Fruit fly (Drosophila melanogaster) whole organism, embryonic: Measurements from ENCODE around the gene Plzf.
A peak's percentile ranks its signal among the peaks of the same experiment; 100 is the strongest.

Source experiments
- ATbp ChIP-seq: fragments of 200-800 bp; sonication (Bioruptor generic); optimal IDR thresholded peaks from 2 replicates; lab custom pipeline; 2017; ENCODE audit warnings: missing biosample characterization, mild to moderate bottlenecking, missing genetic modification characterization, missing genetic modification reagents
- Bgb ChIP-seq: fragments of 200-800 bp; sonication (Bioruptor generic); IDR thresholded peaks from 2 replicates; pipeline ENCODE4 v1.3.6; 2022; ENCODE audit warnings: missing biosample characterization, missing genetic modification characterization; ENCODE audit not compliant: partially characterized antibody
- CG10209 ChIP-seq: fragments of 200-800 bp; sonication (Bioruptor generic); optimal IDR thresholded peaks from 3 replicates; lab custom pipeline; 2017; ENCODE audit warnings: missing biosample characterization, mild to moderate bottlenecking, missing genetic modification characterization, missing genetic modification reagents
- CG10267 ChIP-seq: fragments of 200-800 bp; sonication (Bioruptor generic); optimal IDR thresholded peaks from 2 replicates; lab custom pipeline; 2018; ENCODE audit warnings: missing biosample characterization, mild to moderate bottlenecking, missing genetic modification characterization, moderate library complexity
- CG11504 ChIP-seq: fragments of 200-800 bp; sonication (Bioruptor generic); optimal IDR thresholded peaks from 3 replicates; lab custom pipeline; 2019; ENCODE audit warnings: missing biosample characterization, mild to moderate bottlenecking, missing genetic modification characterization, moderate library complexity
- CG12104 ChIP-seq: fragments of 200-800 bp; sonication (Bioruptor generic); optimal IDR thresholded peaks from 3 replicates; lab custom pipeline; 2016; ENCODE audit warnings: missing biosample characterization, missing genetic modification characterization
- CG13424 ChIP-seq: fragments of 200-800 bp; sonication (Bioruptor generic); optimal IDR thresholded peaks from 2 replicates; lab custom pipeline; 2019; ENCODE audit warnings: missing biosample characterization, mild to moderate bottlenecking, missing genetic modification characterization, moderate library complexity
- CG13894 ChIP-seq: fragments of 200-800 bp; sonication (Bioruptor generic); optimal IDR thresholded peaks from 3 replicates; lab custom pipeline; 2018; ENCODE audit warnings: missing biosample characterization, mild to moderate bottlenecking, missing genetic modification characterization, moderate library complexity
- CG14860 ChIP-seq: fragments of 200-800 bp; sonication (Bioruptor generic); IDR thresholded peaks from 3 replicates; pipeline ENCODE4 v1.3.6; 2022; ENCODE audit warnings: missing biosample characterization, missing genetic modification characterization; ENCODE audit not compliant: partially characterized antibody
- CG15011 ChIP-seq: fragments of 200-800 bp; sonication (Bioruptor generic); optimal IDR thresholded peaks from 3 replicates; lab custom pipeline; 2018; ENCODE audit warnings: missing biosample characterization, mild to moderate bottlenecking, missing genetic modification characterization
- CG15601 ChIP-seq: fragments of 200-800 bp; sonication (Bioruptor generic); optimal IDR thresholded peaks from 3 replicates; lab custom pipeline; 2019; ENCODE audit warnings: missing biosample characterization, mild to moderate bottlenecking, missing genetic modification characterization, moderate library complexity
- CG17328 ChIP-seq: fragments of 200-800 bp; sonication (Bioruptor generic); IDR thresholded peaks from 2 replicates; pipeline ENCODE4 v1.3.6; 2022; ENCODE audit warnings: missing biosample characterization, missing genetic modification characterization
- CG2116 ChIP-seq: fragments of 200-800 bp; sonication (Bioruptor generic); optimal IDR thresholded peaks from 3 replicates; lab custom pipeline; 2018; ENCODE audit warnings: missing biosample characterization, mild to moderate bottlenecking, missing genetic modification characterization
- CG31388 ChIP-seq: fragments of 200-800 bp; sonication (Bioruptor generic); optimal IDR thresholded peaks from 2 replicates; lab custom pipeline; 2016; ENCODE audit warnings: missing biosample characterization, missing genetic modification characterization
- CG32532 ChIP-seq: fragments of 200-800 bp; sonication (Bioruptor generic); IDR thresholded peaks from 2 replicates; pipeline ENCODE4 v1.3.6; 2022; ENCODE audit warnings: missing biosample characterization, missing genetic modification characterization
- CG32772 ChIP-seq: fragments of 200-800 bp; sonication (Bioruptor generic); IDR thresholded peaks from 2 replicates; pipeline ENCODE4 v1.3.6; 2022; ENCODE audit warnings: missing biosample characterization, missing genetic modification characterization
- CG3995 ChIP-seq: fragments of 200-800 bp; sonication (Bioruptor generic); optimal IDR thresholded peaks from 3 replicates; lab custom pipeline; 2016; ENCODE audit warnings: missing biosample characterization, missing genetic modification characterization
- CG43689 ChIP-seq: fragments of 200-800 bp; sonication (Bioruptor generic); IDR thresholded peaks from 2 replicates; pipeline ENCODE4 v1.3.6; 2022; ENCODE audit warnings: missing biosample characterization, missing genetic modification characterization
- CG4730 ChIP-seq: fragments of 200-800 bp; sonication (Bioruptor generic); IDR thresholded peaks from 2 replicates; pipeline ENCODE4 v1.3.6; 2022; ENCODE audit warnings: missing biosample characterization, missing genetic modification characterization
- CG6254 ChIP-seq: fragments of 200-800 bp; sonication (Bioruptor generic); optimal IDR thresholded peaks from 3 replicates; lab custom pipeline; 2017; ENCODE audit warnings: mild to moderate bottlenecking, missing biosample characterization, missing genetic modification reagents, missing genetic modification characterization
- CG7839 ChIP-seq: fragments of 200-800 bp; sonication (Bioruptor generic); optimal IDR thresholded peaks from 3 replicates; lab custom pipeline; 2018; ENCODE audit warnings: missing biosample characterization, mild to moderate bottlenecking, missing genetic modification characterization, moderate library complexity
- CG8924 ChIP-seq: fragments of 200-800 bp; optimal IDR thresholded peaks from 3 replicates; lab custom pipeline; 2019; ENCODE audit warnings: missing biosample characterization, mild to moderate bottlenecking, missing genetic modification characterization, moderate library complexity
- CG9727 ChIP-seq: fragments of 200-800 bp; sonication (Bioruptor generic); optimal IDR thresholded peaks from 3 replicates; lab custom pipeline; 2017; ENCODE audit warnings: missing biosample characterization, mild to moderate bottlenecking, missing genetic modification characterization
- Dll ChIP-seq: fragments of 200-800 bp; sonication (Bioruptor generic); IDR thresholded peaks from 4 replicates; pipeline ENCODE4 v1.3.6; 2022; ENCODE audit warnings: missing biosample characterization, missing genetic modification characterization; ENCODE audit not compliant: partially characterized antibody
- E2f2 ChIP-seq: fragments of 200-800 bp; sonication (Bioruptor generic); IDR thresholded peaks from 2 replicates; pipeline ENCODE4 v1.3.6; 2022; ENCODE audit warnings: missing biosample characterization, missing genetic modification characterization
- Jarid2 ChIP-seq: fragments of 200-800 bp; sonication (Bioruptor generic); optimal IDR thresholded peaks from 3 replicates; lab custom pipeline; 2017; ENCODE audit warnings: mild to moderate bottlenecking, missing biosample characterization, missing genetic modification reagents, missing genetic modification characterization
- Lhr ChIP-seq: fragments of 200-800 bp; sonication (Bioruptor generic); optimal IDR thresholded peaks from 3 replicates; lab custom pipeline; 2017; ENCODE audit warnings: mild to moderate bottlenecking, missing biosample characterization, missing genetic modification reagents, missing genetic modification characterization
- Lim3 ChIP-seq: fragments of 200-800 bp; sonication (Bioruptor generic); IDR thresholded peaks from 2 replicates; pipeline ENCODE4 v1.3.6; 2022; ENCODE audit warnings: missing biosample characterization, missing genetic modification characterization
- Mad ChIP-seq: fragments of 200-800 bp; sonication (Bioruptor generic); optimal IDR thresholded peaks from 2 replicates; lab custom pipeline; 2016; ENCODE audit warnings: missing biosample characterization, missing genetic modification characterization
- Myb ChIP-seq: fragments of 200-800 bp; sonication (Bioruptor generic); optimal IDR thresholded peaks from 2 replicates; lab custom pipeline; 2016; ENCODE audit warnings: missing biosample characterization, missing genetic modification characterization
- Oaz ChIP-seq: fragments of 200-800 bp; sonication (Bioruptor generic); IDR thresholded peaks from 2 replicates; pipeline ENCODE4 v1.3.6; 2022; ENCODE audit warnings: missing biosample characterization, missing genetic modification characterization
- Pdp1 ChIP-seq, 2 experiments: fragments of 200-800 bp; sonication (Bioruptor generic); optimal IDR thresholded peaks; 3 replicates each; lab custom pipeline; 2016; ENCODE audit warnings: missing biosample characterization in 2 of 2, missing genetic modification characterization in 2 of 2, mild to moderate bottlenecking in 1 of 2, moderate library complexity in 1 of 2
- Ptx1 ChIP-seq: fragments of 200-800 bp; sonication (Bioruptor generic); IDR thresholded peaks from 2 replicates; pipeline ENCODE4 v1.3.6; 2022; ENCODE audit warnings: missing biosample characterization, missing genetic modification characterization
- al ChIP-seq: fragments of 200-800 bp; sonication (Bioruptor generic); IDR thresholded peaks from 2 replicates; pipeline ENCODE4 v1.3.6; 2022; ENCODE audit warnings: missing biosample characterization, missing genetic modification characterization
- croc ChIP-seq: fragments of 200-800 bp; sonication (Bioruptor generic); conservative IDR thresholded peaks from 3 replicates; pipeline ENCODE4 v1.3.6; 2022; ENCODE audit warnings: missing biosample characterization, missing genetic modification characterization
- dmrt11E ChIP-seq: fragments of 200-800 bp; sonication (Bioruptor generic); optimal IDR thresholded peaks from 3 replicates; lab custom pipeline; 2018; ENCODE audit warnings: missing biosample characterization, mild to moderate bottlenecking, missing genetic modification characterization, moderate library complexity
- ems ChIP-seq: fragments of 200-800 bp; sonication (Bioruptor generic); optimal IDR thresholded peaks from 3 replicates; lab custom pipeline; 2016; ENCODE audit warnings: missing biosample characterization, missing genetic modification characterization
- esg ChIP-seq: fragments of 200-800 bp; sonication (Bioruptor generic); conservative IDR thresholded peaks from 2 replicates; pipeline ENCODE4 v1.3.6; 2022; ENCODE audit warnings: missing biosample characterization, missing genetic modification characterization
- eyg ChIP-seq: fragments of 200-800 bp; sonication (Bioruptor generic); optimal IDR thresholded peaks from 3 replicates; lab custom pipeline; 2016; ENCODE audit warnings: missing biosample characterization, missing genetic modification characterization
- gfzf ChIP-seq: fragments of 200-800 bp; sonication (Bioruptor generic); optimal IDR thresholded peaks from 2 replicates; lab custom pipeline; 2016; ENCODE audit warnings: missing biosample characterization, mild to moderate bottlenecking, missing genetic modification characterization, moderate library complexity
- inv ChIP-seq: fragments of 200-800 bp; sonication (Bioruptor generic); IDR thresholded peaks from 2 replicates; pipeline ENCODE4 v1.3.6; 2022; ENCODE audit warnings: missing biosample characterization, missing genetic modification characterization; ENCODE audit not compliant: partially characterized antibody
- jing ChIP-seq: fragments of 200-800 bp; sonication (Bioruptor generic); optimal IDR thresholded peaks from 2 replicates; lab custom pipeline; 2018; ENCODE audit warnings: missing biosample characterization, mild to moderate bottlenecking, missing genetic modification characterization
- klu ChIP-seq: fragments of 200-800 bp; sonication (Bioruptor generic); IDR thresholded peaks from 2 replicates; pipeline ENCODE4 v1.3.6; 2022; ENCODE audit warnings: missing biosample characterization, missing genetic modification characterization
- lilli ChIP-seq: fragments of 200-800 bp; sonication (Bioruptor generic); optimal IDR thresholded peaks from 3 replicates; lab custom pipeline; 2016; ENCODE audit warnings: missing biosample characterization, missing genetic modification characterization
- odd ChIP-seq: fragments of 200-800 bp; sonication (Bioruptor generic); optimal IDR thresholded peaks from 2 replicates; lab custom pipeline; 2017; ENCODE audit warnings: missing biosample characterization, mild to moderate bottlenecking, missing genetic modification characterization
- pnt ChIP-seq: fragments of 200-800 bp; sonication (Bioruptor generic); optimal IDR thresholded peaks from 3 replicates; lab custom pipeline; 2016; ENCODE audit warnings: missing biosample characterization, missing genetic modification characterization
- pzg ChIP-seq: fragments of 200-800 bp; sonication (Bioruptor generic); optimal IDR thresholded peaks from 3 replicates; lab custom pipeline; 2018; ENCODE audit warnings: missing biosample characterization, mild to moderate bottlenecking, missing genetic modification characterization, moderate library complexity
- sens-2 ChIP-seq: fragments of 200-800 bp; sonication (Bioruptor generic); IDR thresholded peaks from 2 replicates; pipeline ENCODE4 v1.3.6; 2022; ENCODE audit warnings: missing biosample characterization, missing genetic modification characterization
- slou ChIP-seq: fragments of 200-800 bp; sonication (Bioruptor generic); optimal IDR thresholded peaks from 3 replicates; lab custom pipeline; 2016; ENCODE audit warnings: missing biosample characterization, missing genetic modification characterization
- vnd ChIP-seq: fragments of 200-800 bp; sonication (Bioruptor generic); IDR thresholded peaks from 3 replicates; pipeline ENCODE4 v1.3.6; 2022; ENCODE audit warnings: missing biosample characterization, missing genetic modification characterization; ENCODE audit not compliant: partially characterized antibody
- zf30C ChIP-seq: fragments of 200-800 bp; sonication (Bioruptor generic); optimal IDR thresholded peaks from 3 replicates; lab custom pipeline; 2018; ENCODE audit warnings: missing biosample characterization, mild to moderate bottlenecking, missing genetic modification characterization

Gene Plzf

DNA sequence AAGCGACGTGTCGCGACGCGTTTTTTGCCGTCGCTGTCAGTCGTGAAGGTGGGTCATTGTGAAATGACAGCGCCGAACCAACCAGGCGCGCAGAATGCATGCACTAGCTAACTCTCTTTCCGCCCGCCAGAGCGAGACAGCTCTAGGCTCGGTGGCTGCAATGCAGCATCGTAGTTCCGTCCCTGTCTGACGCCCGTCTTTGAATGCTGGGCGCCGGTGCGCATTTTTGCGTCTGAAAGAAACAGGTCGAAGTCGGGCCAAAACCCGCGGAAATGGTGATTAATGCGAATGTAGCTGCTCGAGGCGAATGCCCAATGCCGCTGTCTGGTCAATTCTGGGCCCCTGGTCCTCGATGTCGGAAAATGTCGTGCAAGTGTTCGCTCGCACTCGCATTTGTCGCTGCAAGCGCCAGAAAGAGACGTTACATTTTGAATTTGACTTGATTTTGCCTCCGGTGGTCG, 41.4 kb downstream of the Plzf start (continued):
- TF ChIP-seq CG8924 (peak; percentile 32), jing (GFP tag; lab: Kevin White, UChicago) (no peak), CG13894 (tag; lab: Kevin White, UChicago) (peak; percentile 96), CG7839 (peak; percentile 59), Jarid2 (GFP tag; lab: Kevin White, UChicago) (peak; percentile 50), al (GFP tag; lab: Robert Waterston, UW) (no peak), lilli (GFP tag; lab: Kevin White, UChicago) (no peak), Bgb (GFP tag; lab: Robert Waterston, UW) (no peak), pnt (GFP tag; lab: Kevin White, UChicago) (no peak), CG15601 (tag; lab: Kevin White, UChicago) (peak; percentile 93), Lhr (GFP tag; lab: Kevin White, UChicago) (peak; percentile 100), croc (no peak; the same call in 2 of the 3 replicates), CG3995 (GFP tag; lab: Kevin White, UChicago) (no peak), Pdp1 (GFP tag; optimal IDR thresholded peaks at IDR 0.05; lab: Kevin White, UChicago) (peak; percentile 3 to 77), Mad (GFP tag; lab: Kevin White, UChicago) (peak; percentile 65), Lim3 (no peak), CG12104 (GFP tag; lab: Kevin White, UChicago) (no peak), pzg (peak; percentile 37), CG15011 (GFP tag; lab: Kevin White, UChicago) (no peak), odd (GFP tag; lab: Kevin White, UChicago) (peak; percentile 24), CG4730 (GFP tag; lab: Robert Waterston, UW) (no peak), Oaz (no peak), vnd (GFP tag; lab: Robert Waterston, UW) (no peak), CG17328 (no peak), Myb (GFP tag; lab: Kevin White, UChicago) (peak; percentile 89), sens-2 (no peak), Ptx1 (GFP tag; lab: Robert Waterston, UW) (no peak), E2f2 (GFP tag; lab: Robert Waterston, UW) (no peak), CG10209 (peak; percentile 47), dmrt11E (tag; lab: Kevin White, UChicago) (peak; percentile 21), CG31388 (GFP tag; lab: Kevin White, UChicago) (no peak), CG9727 (no peak), ATbp (peak; percentile 0), CG32532 (GFP tag; lab: Robert Waterston, UW) (no peak), CG32772 (GFP tag; lab: Robert Waterston, UW) (no peak), slou (GFP tag; lab: Kevin White, UChicago) (no peak), CG2116 (GFP tag; lab: Kevin White, UChicago) (no peak), zf30C (GFP tag; lab: Kevin White, UChicago) (peak; percentile 14), CG10267 (tag; lab: Kevin White, UChicago) (no peak), CG43689 (GFP tag; lab: Robert Waterston, UW) (no peak), CG6254 (peak; percentile 92), Dll (GFP tag; lab: Robert Waterston, UW) (no peak), inv (GFP tag; lab: Robert Waterston, UW) (no peak), eyg (GFP tag; lab: Kevin White, UChicago) (no peak), CG13424 (peak; percentile 19), CG11504 (peak; percentile 84), ems (GFP tag; lab: Kevin White, UChicago) (peak; percentile 12), CG14860 (GFP tag; lab: Robert Waterston, UW) (no peak), esg (GFP tag; lab: Robert Waterston, UW) (no peak), klu (no peak), gfzf (GFP tag; lab: Kevin White, UChicago) (no peak)
